Fruit fly (Drosophila melanogaster): ENCODE measurements around the gene Teh1.
A peak's percentile ranks its signal among the peaks of the same experiment; 100 is the strongest.

The Teh1 gene

DNA sequence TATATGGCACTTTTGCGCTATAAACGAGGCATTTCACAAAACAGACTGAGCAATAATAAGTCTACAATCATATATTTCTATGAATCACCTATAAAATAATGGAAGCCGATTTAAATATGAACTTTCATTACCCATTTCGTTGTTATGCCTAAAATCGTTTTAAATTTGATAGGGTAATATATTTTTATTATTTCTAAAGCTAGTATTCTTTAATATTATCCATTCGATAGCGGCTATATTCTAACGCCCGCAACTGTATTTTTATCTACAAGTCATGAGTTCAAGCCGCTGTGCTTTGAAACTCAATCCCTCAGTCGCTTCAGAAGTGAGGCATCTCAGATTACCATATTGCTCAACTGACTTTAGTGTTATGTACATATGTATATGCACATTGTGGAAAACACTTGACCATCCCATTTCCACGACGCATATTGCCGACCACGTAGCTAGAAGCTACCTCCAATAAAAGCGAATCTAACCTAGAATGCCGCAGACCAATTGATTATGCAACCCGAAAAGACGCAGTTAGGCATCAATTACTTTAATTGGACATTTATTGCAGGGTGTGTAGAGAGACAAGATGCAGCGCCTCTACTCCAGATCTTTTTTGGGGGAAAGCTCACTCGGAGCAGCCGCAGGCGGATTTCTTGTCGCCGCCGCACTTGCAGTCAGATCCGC lies 84.5 kb downstream of the Teh1 start:
- TF ChIP-seq CG17801 (GFP tag; optimal IDR thresholded peaks at IDR 0.05; ENCODE audit: partially characterized antibody) = peak; percentile 55

DNA sequence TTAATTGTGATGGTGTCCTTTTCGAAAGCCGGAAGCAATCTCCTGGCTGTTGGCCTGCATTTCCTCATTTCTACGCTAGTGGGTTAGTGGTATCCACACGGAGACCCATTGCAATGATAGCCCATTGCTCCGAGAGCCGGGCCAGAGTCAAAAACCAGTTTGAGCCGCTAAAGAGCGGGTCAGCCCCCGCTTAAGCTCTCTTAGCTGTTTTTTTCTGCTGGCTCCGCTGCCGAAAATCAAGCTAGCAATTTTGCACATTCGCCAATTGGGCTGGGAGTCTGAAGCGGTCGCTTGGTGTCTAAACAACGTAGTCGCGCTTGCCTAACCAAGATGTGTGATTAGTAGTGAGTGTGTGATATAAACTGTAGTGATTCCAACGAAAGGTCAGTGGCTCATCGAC lies 88.2 kb downstream of the Teh1 start, which contains the start of gene CG12947:
Gene CG12947 (plus strand): TSS at position 301 of the 400 bp plus-strand sequence.
- no peak for TF ChIP-seq CG17801 (GFP tag; optimal IDR thresholded peaks at IDR 0.05; ENCODE audit: partially characterized antibody)

DNA sequence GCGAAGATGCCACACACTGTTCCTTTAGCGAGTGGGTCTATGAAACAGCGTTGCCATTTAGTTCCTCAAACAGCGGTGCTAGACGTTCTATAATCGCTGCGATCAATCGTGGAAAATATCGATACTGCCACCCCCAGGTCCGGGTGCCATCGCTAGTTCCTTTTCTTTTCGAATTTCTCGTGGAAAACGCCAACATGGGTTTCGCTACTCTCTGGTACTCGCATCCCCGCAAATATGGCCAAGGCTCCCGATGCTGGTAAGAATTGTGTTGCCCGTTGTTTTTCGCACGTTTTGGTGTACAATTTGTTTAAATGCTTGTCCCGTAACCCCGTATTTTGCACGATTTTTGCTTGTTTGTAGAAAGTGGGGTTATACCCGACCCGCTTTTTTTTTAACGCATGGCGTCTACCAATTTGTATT lies 90.0 kb downstream of the Teh1 start, which contains the start of gene RpS29:
Gene RpS29 (plus strand): TSS at position 102 of the 420 bp plus-strand sequence.
- TF ChIP-seq CG17801 (GFP tag; optimal IDR thresholded peaks at IDR 0.05; ENCODE audit: partially characterized antibody) = peak; percentile 81

Data from ovary, adult (tissue).